Worm (Caenorhabditis elegans) whole organism, L1 larva: ENCODE results near the gene skr-20.

Source experiments
- Y116A8C.19 ChIP-seq: sonication (generic microtip); optimal IDR thresholded peaks from 2 replicates; lab custom pipeline; 2016; ENCODE audit warnings: missing compliant biosample characterization, missing genetic modification characterization, borderline replicate concordance
- alr-1 ChIP-seq: fragments of 200-800 bp; sonication (Bioruptor generic); optimal IDR thresholded peaks from 2 replicates; lab custom pipeline; 2018; ENCODE audit warnings: borderline replicate concordance, mild to moderate bottlenecking, missing genetic modification characterization, missing compliant biosample characterization
- dpl-1 ChIP-seq, 3 experiments: fragments of 150-350 bp in 2 of 3; sonication (generic microtip) in 1 of 3; optimal IDR thresholded peaks; 2 replicates each; lab custom pipeline; 2014 to 2017; ENCODE audit warnings: missing biosample characterization in 3 of 3, missing genetic modification characterization in 3 of 3, missing genetic modification reagents in 3 of 3
- efl-1 ChIP-seq, 4 experiments: fragments of 150-350 bp; optimal IDR thresholded peaks in 3 of 4; peaks in 1 of 4; 1 replicate in 1 of 4; 2 replicates in 3 of 4; lab custom pipeline; 2014; ENCODE audit warnings: missing biosample characterization in 2 of 4, missing genetic modification characterization in 2 of 4, missing genetic modification reagents in 2 of 4
- lir-3 ChIP-seq: sonication (generic microtip); optimal IDR thresholded peaks from 2 replicates; lab custom pipeline; 2016; ENCODE audit warnings: mild to moderate bottlenecking, missing genetic modification characterization, moderate library complexity, missing compliant biosample characterization; ENCODE audit not compliant: poor library complexity
- nhr-12 ChIP-seq: sonication (generic microtip); optimal IDR thresholded peaks from 2 replicates; lab custom pipeline; 2017; ENCODE audit warnings: missing biosample characterization, missing genetic modification characterization
- pqm-1 ChIP-seq: sonication (generic microtip); optimal IDR thresholded peaks from 3 replicates; lab custom pipeline; 2017; ENCODE audit warnings: missing biosample characterization, missing genetic modification characterization
- ztf-11 ChIP-seq, 2 experiments: sonication (generic microtip); optimal IDR thresholded peaks; 2 replicates each; lab custom pipeline; 2016 to 2017; ENCODE audit warnings: missing genetic modification characterization in 2 of 2, missing biosample characterization in 1 of 2, missing compliant biosample characterization in 1 of 2
- ztf-4 ChIP-seq: fragments of 150-350 bp; optimal IDR thresholded peaks from 2 replicates; lab custom pipeline; 2014; ENCODE audit warnings: missing biosample characterization, missing genetic modification characterization

DNA sequence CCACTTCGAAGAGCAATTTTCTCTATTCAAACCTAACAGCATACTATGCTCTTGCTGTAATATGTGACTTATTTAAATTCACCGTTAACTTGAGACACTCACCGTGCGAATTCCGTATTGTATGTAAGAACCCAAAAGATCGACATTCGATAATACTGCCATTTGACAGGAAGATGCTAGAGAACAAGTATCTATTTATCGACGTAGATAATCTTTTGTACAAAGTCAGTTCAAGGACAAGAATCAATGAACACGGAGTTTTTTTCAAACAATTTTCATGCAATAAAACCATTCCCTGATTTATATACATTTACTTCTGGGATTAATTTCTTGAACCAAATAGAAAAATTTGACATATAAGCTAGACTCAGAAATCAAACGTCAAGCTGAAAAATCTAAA lies 24.9 kb upstream of the skr-20 start, which contains the start of gene K08H2.7:
- TF ChIP-seq ztf-11 (tag; optimal IDR thresholded peaks at IDR 0.05; lab: Kevin White, UChicago) = no peak
- TF ChIP-seq alr-1 = no peak
- no peak for TF ChIP-seq dpl-1 (GFP tag; optimal IDR thresholded peaks at IDR 0.05; lab: Kevin White, UChicago)
- no peak for TF ChIP-seq lir-3
- TF ChIP-seq ztf-4 (tag; lab: Kevin White, UChicago) = no peak
- no peak for TF ChIP-seq efl-1 (optimal IDR thresholded peaks at IDR 0.05; lab: Kevin White, UChicago)
- no peak for TF ChIP-seq efl-1 (GFP tag; optimal IDR thresholded peaks at IDR 0.05 in 1 of 2; lab: Kevin White, UChicago)
- no peak for TF ChIP-seq nhr-12 (tag; lab: Kevin White, UChicago)
- no peak for TF ChIP-seq Y116A8C.19 (tag; lab: Kevin White, UChicago)
- no peak for TF ChIP-seq pqm-1 (tag; lab: Kevin White, UChicago)
